Worm (Caenorhabditis elegans) whole organism, midembryonic: ENCODE measurements around the gene shw-1.

ENCODE experiments used
- cog-1 ChIP-seq: sonication (generic microtip); optimal IDR thresholded peaks from 2 replicates; lab custom pipeline; 2016; ENCODE audit warnings: missing genetic modification characterization, missing compliant biosample characterization
- flt-1 ChIP-seq: fragments of 200-800 bp; sonication (Bioruptor generic); IDR thresholded peaks from 2 replicates; pipeline ENCODE4 v1.3.6; 2022; ENCODE audit warnings: missing genetic modification characterization, missing compliant biosample characterization
- med-1 ChIP-seq: sonication (generic microtip); optimal IDR thresholded peaks from 2 replicates; lab custom pipeline; 2017; ENCODE audit warnings: missing genetic modification characterization, mild to moderate bottlenecking, missing compliant biosample characterization, antibody characterized with exemption, missing genetic modification reagents; ENCODE audit not compliant: insufficient read depth
- ref-1 ChIP-seq: fragments of 200-800 bp; sonication (Bioruptor generic); conservative IDR thresholded peaks from 2 replicates; pipeline ENCODE4 v1.3.6; 2022; ENCODE audit warnings: missing genetic modification reagents, missing genetic modification characterization, missing compliant biosample characterization
- ztf-23 ChIP-seq: fragments of 200-800 bp; sonication (Bioruptor generic); IDR thresholded peaks from 2 replicates; pipeline ENCODE4 v1.3.6; 2022; ENCODE audit warnings: missing genetic modification reagents, missing genetic modification characterization, missing compliant biosample characterization
- ztf-29 ChIP-seq: fragments of 200-800 bp; sonication (Bioruptor generic); IDR thresholded peaks from 2 replicates; pipeline ENCODE4 v1.3.6; 2022; ENCODE audit warnings: missing genetic modification reagents, missing genetic modification characterization, missing compliant biosample characterization

- TF ChIP-seq ztf-23 (no peak), med-1 (GFP tag; lab: Kevin White, UChicago) (no peak), ref-1 (GFP tag; lab: Robert Waterston, UW) (no peak), flt-1 (GFP tag; lab: Robert Waterston, UW) (no peak; the same call in 1 of the 2 replicates), cog-1 (peak; percentile 74), ztf-29 (GFP tag; lab: Robert Waterston, UW) (no peak)
Observed at ce11 chrII:8328820-8329339, 7.6 kb upstream of the shw-1 start, which contains the start of gene hel-1.
